Fruit fly (Drosophila melanogaster) Kc167 (cell line): ENCODE data around the gene janB.

Experiments
- insv ChIP-seq: fragments of >200 bp; optimal IDR thresholded peaks from 3 replicates; lab custom pipeline; 2018; ENCODE audit warnings: missing external identifiers
- ttk ChIP-seq: sonication (Bioruptor generic); optimal IDR thresholded peaks from 2 replicates; lab custom pipeline; 2017; ENCODE audit warnings: missing external identifiers

- no peak for TF ChIP-seq ttk (lab: Kevin White, UChicago)
- no peak for TF ChIP-seq insv (lab: Kevin White, UChicago)
Measured at dm6 chr3R:30013909-30014308, 24.6 kb downstream of the janB start.
